Worm (Caenorhabditis elegans) whole organism, L2 larva: ENCODE results near the gene F31D5.1.

ENCODE experiments used
- Y55F3AM.14 ChIP-seq: fragments of 200-800 bp; sonication (Bioruptor generic); optimal IDR thresholded peaks from 2 replicates; lab custom pipeline; 2018; ENCODE audit warnings: mild to moderate bottlenecking, missing genetic modification characterization, missing compliant biosample characterization
- ceh-82 ChIP-seq: fragments of 150-350 bp; optimal IDR thresholded peaks from 2 replicates; lab custom pipeline; 2014; ENCODE audit warnings: missing biosample characterization, missing genetic modification characterization
- crh-2 ChIP-seq: sonication (generic microtip); optimal IDR thresholded peaks from 2 replicates; lab custom pipeline; 2017; ENCODE audit warnings: missing biosample characterization, missing genetic modification characterization
- dmd-4 ChIP-seq: sonication (generic microtip); optimal IDR thresholded peaks from 2 replicates; lab custom pipeline; 2017; ENCODE audit warnings: missing biosample characterization, missing genetic modification characterization
- elt-1 ChIP-seq: fragments of 150-350 bp; optimal IDR thresholded peaks from 2 replicates; lab custom pipeline; 2014; ENCODE audit warnings: missing biosample characterization, missing genetic modification characterization
- lin-39 ChIP-seq: fragments of 150-350 bp; optimal IDR thresholded peaks from 2 replicates; lab custom pipeline; 2014; ENCODE audit warnings: missing biosample characterization, missing genetic modification reagents, missing genetic modification characterization
- snpc-4 ChIP-seq: fragments of 150-350 bp; optimal IDR thresholded peaks from 2 replicates; lab custom pipeline; 2014; ENCODE audit warnings: missing biosample characterization, missing genetic modification characterization

- TF ChIP-seq lin-39 (tag; lab: Kevin White, UChicago) (no peak), snpc-4 (no peak), elt-1 (no peak), crh-2 (tag; lab: Kevin White, UChicago) (no peak), dmd-4 (tag; lab: Kevin White, UChicago) (no peak), ceh-82 (tag; lab: Kevin White, UChicago) (no peak), Y55F3AM.14 (GFP tag; lab: Kevin White, UChicago) (no peak)
Observed at ce11 chrII:4222983-4223382, 3.8 kb downstream of the F31D5.1 start, which contains the start of gene C16A11.5.
